Fruit fly (Drosophila melanogaster) whole organism, adult: ENCODE results near the gene CG12783.

Source experiments
- CG11617 ChIP-seq: fragments of 200-800 bp; sonication (Bioruptor generic); optimal IDR thresholded peaks from 2 replicates; lab custom pipeline; 2017; ENCODE audit warnings: mild to moderate bottlenecking, missing biosample characterization, missing genetic modification reagents, missing genetic modification characterization
- CG12768 ChIP-seq: fragments of 200-800 bp; sonication (Bioruptor generic); optimal IDR thresholded peaks from 2 replicates; lab custom pipeline; 2017; ENCODE audit warnings: missing biosample characterization, missing genetic modification characterization, mild to moderate bottlenecking, moderate library complexity, missing genetic modification reagents
- CG14711 ChIP-seq: fragments of 200-800 bp; sonication (Bioruptor generic); optimal IDR thresholded peaks from 2 replicates; lab custom pipeline; 2018; ENCODE audit warnings: missing biosample characterization, mild to moderate bottlenecking, missing genetic modification characterization, moderate library complexity
- CG7101 ChIP-seq: fragments of 200-800 bp; sonication (Bioruptor generic); optimal IDR thresholded peaks from 2 replicates; lab custom pipeline; 2018; ENCODE audit warnings: missing biosample characterization, mild to moderate bottlenecking, missing genetic modification characterization, moderate library complexity
- Clk ChIP-seq: fragments of 200-800 bp; sonication (Bioruptor generic); optimal IDR thresholded peaks from 2 replicates; lab custom pipeline; 2017; ENCODE audit warnings: missing biosample characterization, missing genetic modification characterization
- cic ChIP-seq: fragments of 200-800 bp; sonication (Bioruptor generic); optimal IDR thresholded peaks from 2 replicates; lab custom pipeline; 2017; ENCODE audit warnings: missing biosample characterization, mild to moderate bottlenecking, missing genetic modification characterization, moderate library complexity
- cnc ChIP-seq, 2 experiments: fragments of >200 bp; optimal IDR thresholded peaks; 2 replicates each; lab custom pipeline; 2017
- kay ChIP-seq: fragments of 200-800 bp; sonication (Bioruptor generic); peaks from one replicate; lab custom pipeline; 2016; ENCODE audit warnings: missing biosample characterization, missing genetic modification characterization, borderline replicate concordance
- ovo ChIP-seq: fragments of 200-800 bp; sonication (Bioruptor generic); optimal IDR thresholded peaks from 2 replicates; lab custom pipeline; 2016; ENCODE audit warnings: missing biosample characterization, missing genetic modification characterization
- pad ChIP-seq: fragments of 200-800 bp; sonication (Bioruptor generic); optimal IDR thresholded peaks from 3 replicates; lab custom pipeline; 2017; ENCODE audit warnings: missing biosample characterization, missing genetic modification characterization, mild to moderate bottlenecking, moderate library complexity, missing genetic modification reagents
- tj ChIP-seq: fragments of 200-800 bp; sonication (Bioruptor generic); optimal IDR thresholded peaks from 3 replicates; lab custom pipeline; 2017; ENCODE audit warnings: missing biosample characterization, mild to moderate bottlenecking, missing genetic modification characterization, moderate library complexity
- toe ChIP-seq: fragments of 200-800 bp; sonication (Bioruptor generic); optimal IDR thresholded peaks from 2 replicates; lab custom pipeline; 2016; ENCODE audit warnings: missing biosample characterization, missing genetic modification characterization

- no peak for TF ChIP-seq CG7101 (tag; lab: Kevin White, UChicago)
- TF ChIP-seq Clk (GFP tag; lab: Kevin White, UChicago), result no peak
- no peak for TF ChIP-seq kay (GFP tag; lab: Kevin White, UChicago)
- TF ChIP-seq pad (GFP tag; lab: Kevin White, UChicago), result peak; percentile 75
- no peak for TF ChIP-seq cnc (optimal IDR thresholded peaks at IDR 0.05; lab: Kevin White, UChicago)
- TF ChIP-seq ovo (GFP tag; lab: Kevin White, UChicago), result no peak
- TF ChIP-seq tj (GFP tag; lab: Kevin White, UChicago), result no peak
- no peak for TF ChIP-seq cic (GFP tag; lab: Kevin White, UChicago)
- TF ChIP-seq toe, result no peak
- TF ChIP-seq CG12768 (GFP tag; lab: Kevin White, UChicago), result no peak
- TF ChIP-seq CG14711, result no peak
- no peak for TF ChIP-seq CG11617 (GFP tag; lab: Kevin White, UChicago)
Measured at dm6 chr3R:16611240-16611639, 2.0 kb downstream of the CG12783 start.
